Worm (Caenorhabditis elegans) whole organism, L1 larva: Measurements from ENCODE around the gene acp-1.

Source experiments
- ama-1 ChIP-seq: fragments of 150-350 bp; optimal IDR thresholded peaks from 2 replicates; lab custom pipeline; 2014
- blmp-1 ChIP-seq: fragments of 150-350 bp; optimal IDR thresholded peaks from 2 replicates; lab custom pipeline; 2014; ENCODE audit warnings: missing biosample characterization, missing genetic modification characterization
- ces-1 ChIP-seq: fragments of 150-350 bp; optimal IDR thresholded peaks from 2 replicates; lab custom pipeline; 2014; ENCODE audit warnings: missing biosample characterization, missing genetic modification reagents, missing genetic modification characterization
- grh-1 ChIP-seq: fragments of 200-800 bp; sonication (Bioruptor generic); IDR thresholded peaks from 2 replicates; pipeline ENCODE4 v1.3.6; 2022; ENCODE audit warnings: missing genetic modification reagents, missing genetic modification characterization, missing compliant biosample characterization
- nhr-28 ChIP-seq: fragments of 150-350 bp; optimal IDR thresholded peaks from 2 replicates; lab custom pipeline; 2014; ENCODE audit warnings: missing biosample characterization, missing genetic modification characterization
- nhr-76 ChIP-seq: sonication (generic microtip); optimal IDR thresholded peaks from 2 replicates; lab custom pipeline; 2017; ENCODE audit warnings: missing biosample characterization, missing genetic modification characterization
- ztf-11 ChIP-seq, 2 experiments: sonication (generic microtip); optimal IDR thresholded peaks; 2 replicates each; lab custom pipeline; 2016 to 2017; ENCODE audit warnings: missing genetic modification characterization in 2 of 2, missing biosample characterization in 1 of 2, missing compliant biosample characterization in 1 of 2

DNA sequence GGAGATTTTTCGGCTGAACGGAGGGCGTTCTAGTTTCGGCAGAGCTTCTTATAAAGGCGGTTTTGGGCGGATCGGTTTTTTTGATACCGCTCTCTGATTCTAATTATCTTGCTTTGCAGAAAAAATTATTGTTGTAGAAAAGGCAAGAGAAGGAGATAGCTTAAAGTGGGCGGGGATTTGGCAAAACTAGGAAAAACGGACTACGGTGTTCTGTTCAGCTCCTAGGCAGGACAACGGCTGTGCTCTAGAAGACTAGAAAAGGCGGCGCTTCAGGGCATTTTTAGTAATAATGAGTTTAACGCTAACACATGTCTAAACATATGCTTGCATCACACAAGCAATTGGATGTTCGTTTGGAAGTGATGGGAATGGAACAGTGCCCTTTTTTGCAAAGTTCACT, 33.8 kb upstream of the acp-1 start, which contains the start of gene C04F6.7:
- TF ChIP-seq nhr-28 (tag; lab: Kevin White, UChicago) (no peak), ama-1 (lab: Kevin White, UChicago) (no peak), ces-1 (GFP tag; lab: Kevin White, UChicago) (no peak), blmp-1 (no peak), ztf-11 (tag; optimal IDR thresholded peaks at IDR 0.05; lab: Kevin White, UChicago) (no peak), grh-1 (GFP tag; lab: Robert Waterston, UW) (no peak), nhr-76 (tag; lab: Kevin White, UChicago) (no peak)
